Fruit fly (Drosophila melanogaster) S2 (cell line): ENCODE data around the gene Kdm5.

ENCODE experiments used
- CG8478 ChIP-seq: fragments of >200 bp; optimal IDR thresholded peaks from 2 replicates; lab custom pipeline; 2018
- CTCF ChIP-seq, 2 experiments: fragments of >200 bp; optimal IDR thresholded peaks; 2 replicates each; lab custom pipeline; 2018

- no peak for TF ChIP-seq CTCF (optimal IDR thresholded peaks at IDR 0.05; lab: Kevin White, UChicago)
- no peak for TF ChIP-seq CG8478 (lab: Kevin White, UChicago)
Measured at dm6 chr2L:5974122-5974521, 25.2 kb downstream of the Kdm5 start.
